Fruit fly (Drosophila melanogaster) whole organism, embryonic: ENCODE data around the gene Dup99B.

Experiments
- CG17361 ChIP-seq: fragments of 200-800 bp; sonication (Bioruptor generic); IDR thresholded peaks from 3 replicates; pipeline ENCODE4 v1.3.6; 2022; ENCODE audit warnings: missing biosample characterization, missing genetic modification characterization
- CG6272 ChIP-seq: fragments of 200-800 bp; sonication (Bioruptor generic); IDR thresholded peaks from 2 replicates; pipeline ENCODE4 v1.3.6; 2022; ENCODE audit warnings: missing biosample characterization, missing genetic modification characterization

DNA sequence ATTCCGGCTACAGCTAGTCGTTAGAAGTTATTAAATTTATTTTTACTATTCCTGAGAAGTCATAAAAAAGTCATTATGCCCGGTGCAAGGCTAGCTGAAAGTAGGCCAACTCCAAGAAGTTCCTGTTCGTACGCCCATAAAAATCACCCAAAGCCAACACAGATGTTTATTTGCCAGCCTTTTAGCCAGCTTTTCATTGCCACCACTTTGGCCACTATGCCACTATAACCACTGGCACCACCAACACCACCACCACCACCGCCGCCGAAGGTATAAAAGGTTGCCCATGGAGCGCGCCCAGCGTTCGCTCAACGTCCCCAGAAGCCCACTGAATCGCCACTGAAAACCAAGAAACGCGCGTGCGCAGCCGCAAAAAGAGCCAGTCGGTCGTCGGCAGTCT, 3.2 kb upstream of the Dup99B start, which contains the start of gene CG15506:
- TF ChIP-seq CG6272 (GFP tag; lab: Robert Waterston, UW), result no peak
- no peak for TF ChIP-seq CG17361 (GFP tag; lab: Robert Waterston, UW)
